Fruit fly (Drosophila melanogaster): ENCODE data around the gene CG11668.

Gene CG11668

DNA sequence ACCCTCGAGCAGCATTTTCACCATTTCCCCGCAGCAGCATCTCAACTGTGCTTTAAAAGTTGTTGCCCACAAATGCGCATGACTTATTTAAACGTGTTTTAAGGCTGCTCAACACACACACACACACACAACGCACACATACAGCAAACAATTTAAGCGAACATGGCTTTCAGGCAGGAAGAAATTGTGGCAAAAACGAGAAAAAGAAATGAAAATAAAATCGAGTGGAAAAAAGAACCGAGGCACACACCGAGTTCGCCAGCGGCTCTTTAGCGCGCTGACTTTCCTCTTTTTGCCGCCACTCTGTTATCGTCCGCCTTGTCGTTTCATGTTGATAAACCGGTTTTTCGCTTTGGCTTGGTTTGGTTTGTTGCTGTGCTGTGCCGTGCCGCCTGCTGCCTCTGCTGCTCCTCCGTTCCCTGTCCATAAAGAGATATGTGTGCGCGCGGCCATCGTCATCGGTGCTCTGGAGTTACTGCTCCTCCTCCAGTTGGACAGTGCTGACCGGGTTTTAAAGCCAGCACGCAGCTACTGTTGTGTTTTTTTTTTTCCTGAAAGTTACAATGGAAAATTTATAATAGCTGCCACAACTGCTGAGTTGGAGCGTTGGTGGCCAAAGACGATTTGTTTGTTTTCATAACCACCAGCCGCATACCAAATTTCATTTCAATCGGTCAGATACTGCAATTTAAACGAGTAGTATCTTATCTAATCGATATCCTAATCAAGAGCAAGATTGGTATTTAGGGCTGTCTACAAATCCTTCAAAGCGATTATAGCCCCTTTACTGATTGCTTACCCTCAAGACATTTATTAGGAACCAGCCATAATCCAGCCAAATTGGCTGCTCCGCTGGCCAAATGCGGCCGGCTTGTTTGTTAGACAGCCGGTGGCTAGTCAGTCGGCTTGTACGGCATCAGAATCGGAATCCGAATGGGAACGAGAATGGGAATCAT, 22.1 kb upstream of the CG11668 start:
- TF ChIP-seq CG8478 (optimal IDR thresholded peaks at IDR 0.05), result no peak
- no peak for TF ChIP-seq CTCF (optimal IDR thresholded peaks at IDR 0.05)

DNA sequence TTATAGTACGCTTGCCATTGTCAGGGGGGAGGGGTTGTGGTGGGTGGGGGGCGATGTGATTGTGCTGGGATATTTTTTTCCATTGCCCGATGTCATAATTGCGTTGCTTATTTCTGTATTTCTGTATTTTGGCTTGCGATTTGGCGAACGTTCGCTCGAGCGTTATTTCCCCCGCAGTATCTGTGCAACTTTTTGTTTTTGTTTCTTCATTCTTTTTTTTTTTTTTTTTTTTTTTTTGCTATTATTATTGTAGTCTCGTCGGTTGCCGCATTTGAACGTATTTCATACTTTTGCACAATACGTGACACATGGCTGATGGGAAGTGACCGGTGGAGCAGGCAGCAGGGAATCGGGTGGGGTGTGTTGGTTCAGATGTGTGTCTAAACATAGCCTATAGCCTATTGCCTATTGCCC, 20.5 kb upstream of the CG11668 start:
- no peak for TF ChIP-seq CTCF (optimal IDR thresholded peaks at IDR 0.05)
- TF ChIP-seq CG8478 (optimal IDR thresholded peaks at IDR 0.05), result no peak

DNA sequence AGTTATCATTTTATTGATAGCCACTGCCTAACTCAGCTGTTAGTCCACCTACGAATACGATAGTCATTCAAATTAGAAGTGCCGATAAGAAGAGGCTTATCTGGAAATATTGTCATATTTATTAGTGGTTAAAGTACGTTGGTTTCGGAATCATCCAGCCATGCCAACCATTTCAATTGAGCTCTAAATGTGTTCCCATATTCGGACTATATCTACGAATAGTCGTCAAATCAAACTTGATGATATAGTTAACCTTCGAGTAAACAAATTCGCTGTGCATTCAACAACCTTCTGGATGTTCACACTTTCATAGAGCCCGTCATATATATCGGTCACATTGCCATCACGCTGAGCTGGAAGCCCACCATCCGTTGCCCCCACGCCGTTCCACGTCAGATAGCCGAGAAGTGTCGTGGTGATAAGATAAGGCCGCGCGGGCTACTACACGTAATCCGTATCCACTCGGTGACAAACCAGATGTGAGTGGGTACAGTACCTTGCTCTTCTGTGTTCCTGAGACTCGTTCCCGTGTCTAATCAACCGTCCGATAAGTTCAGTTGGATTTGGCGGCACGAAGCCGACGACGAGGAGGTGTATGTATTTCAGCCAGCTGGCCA, 19.8 kb upstream of the CG11668 start:
- TF ChIP-seq CG8478 (optimal IDR thresholded peaks at IDR 0.05), result no peak
- no peak for TF ChIP-seq CTCF (optimal IDR thresholded peaks at IDR 0.05)

DNA sequence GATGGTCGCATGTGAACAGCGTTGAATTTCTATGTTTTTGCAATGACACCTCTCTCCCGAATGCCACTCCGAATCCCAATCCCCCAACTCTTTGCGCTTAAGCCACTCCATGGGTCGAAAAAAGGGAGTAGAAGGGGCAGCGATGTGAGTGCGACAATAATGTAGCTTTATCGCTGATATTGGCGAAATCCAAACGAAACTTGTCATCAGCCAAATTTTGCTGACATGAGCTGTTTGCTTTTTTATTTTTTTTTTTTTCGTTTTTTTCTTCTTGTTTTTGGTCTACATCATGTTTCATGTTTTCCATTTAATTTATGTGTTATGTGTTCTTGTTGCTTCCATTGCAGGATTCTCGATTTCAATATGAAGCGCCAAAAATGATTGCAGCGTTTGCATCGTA, 19.2 kb upstream of the CG11668 start:
- TF ChIP-seq CG8478 (optimal IDR thresholded peaks at IDR 0.05), result no peak
- TF ChIP-seq CTCF (optimal IDR thresholded peaks at IDR 0.05), result no peak

DNA sequence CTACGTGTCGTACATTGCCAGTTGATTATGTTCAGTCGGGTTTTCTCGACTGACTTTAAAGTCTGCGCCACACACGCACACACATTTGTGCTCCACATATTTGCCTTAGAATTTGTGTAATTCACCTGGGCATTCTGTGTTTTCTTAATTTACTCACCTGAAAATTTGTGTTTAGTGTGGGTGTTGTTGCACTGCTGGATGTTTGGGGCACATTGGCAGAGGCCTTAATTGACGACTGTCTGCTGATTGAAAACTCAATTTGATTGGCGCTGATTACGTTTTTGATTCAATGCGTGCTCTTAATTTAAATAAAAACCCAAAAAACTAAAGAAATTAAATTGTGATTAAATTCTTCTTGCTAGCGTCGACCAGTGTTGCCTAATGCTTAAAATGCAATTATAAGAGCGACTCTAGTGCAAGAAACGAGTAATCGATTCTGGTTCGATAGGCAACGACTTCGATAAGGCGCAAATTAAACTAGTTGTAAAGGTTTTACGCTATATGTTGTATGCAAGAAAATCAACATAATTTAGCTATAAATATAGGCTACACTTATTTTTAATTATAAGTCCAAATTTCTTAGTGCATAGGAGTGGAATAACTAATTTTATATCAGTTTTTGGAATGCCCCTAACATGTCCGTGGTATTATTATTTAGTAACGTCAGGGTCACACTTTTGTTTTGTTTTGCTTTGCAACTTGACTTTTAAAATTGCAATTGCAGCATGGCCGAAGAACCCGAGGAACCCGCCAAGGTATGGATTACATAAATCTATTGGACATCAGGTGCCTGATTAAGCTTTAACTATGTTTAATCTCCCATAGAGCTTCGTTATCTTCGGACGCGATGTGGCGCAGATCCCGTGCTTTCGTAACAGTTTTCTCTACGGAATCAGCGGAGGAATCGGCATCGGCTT, 7.7 kb upstream of the CG11668 start, which contains the start of the genes CG46281 and CG46280:
CG46281 (minus strand) TSS at position 51 of the 917 bp plus-strand sequence.
CG46280 (minus strand) TSS at position 403 of the 917 bp plus-strand sequence.
- TF ChIP-seq CTCF (optimal IDR thresholded peaks at IDR 0.05) (no peak), CG8478 (optimal IDR thresholded peaks at IDR 0.05) (no peak)

DNA sequence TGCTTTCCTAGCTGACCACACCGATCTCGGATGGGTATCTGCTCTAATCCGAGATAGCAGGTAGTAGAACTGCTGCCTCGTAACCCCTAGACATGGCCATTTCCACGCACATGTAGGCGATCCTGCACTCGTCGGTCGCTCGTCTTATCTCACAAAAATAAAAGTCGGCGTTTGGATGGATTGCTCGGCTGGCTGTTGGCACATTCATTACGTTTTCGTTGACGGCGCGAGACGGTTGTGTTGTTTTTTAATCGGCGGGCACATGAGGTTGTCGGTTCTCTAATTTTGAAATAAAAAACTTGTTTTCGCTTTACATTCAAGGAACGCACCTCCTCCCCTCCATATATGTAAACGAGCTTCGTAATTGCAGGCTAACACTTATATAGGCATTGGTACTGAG, 5.9 kb upstream of the CG11668 start, which contains the start of gene ry:
ry (plus strand) TSS at position 206 of the 400 bp plus-strand sequence.
- TF ChIP-seq CG8478 (optimal IDR thresholded peaks at IDR 0.05), result no peak
- TF ChIP-seq CTCF (optimal IDR thresholded peaks at IDR 0.05), result no peak

DNA sequence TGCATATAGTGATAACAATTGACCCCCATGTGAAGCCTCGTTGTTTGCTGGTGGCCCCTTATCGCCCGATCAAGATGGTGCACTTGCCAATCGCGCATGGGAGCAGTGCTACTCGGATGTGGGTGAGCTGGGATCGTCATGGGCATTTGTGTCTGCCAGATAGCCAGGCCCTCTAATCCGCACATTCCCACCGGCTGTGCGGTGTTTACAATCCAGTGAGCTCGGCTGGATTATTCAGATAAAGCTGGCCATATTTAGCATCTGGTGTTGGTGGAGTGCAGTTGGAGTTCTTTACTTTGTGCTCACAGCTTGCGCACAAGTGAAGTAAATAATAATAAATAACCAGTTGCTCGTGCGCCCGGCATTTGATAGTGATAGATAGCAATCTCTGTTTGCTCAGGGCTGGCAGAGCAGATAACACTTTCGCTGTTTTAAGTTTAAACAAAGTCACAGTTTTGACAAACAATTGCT, 5.2 kb upstream of the CG11668 start:
- TF ChIP-seq CG8478 (optimal IDR thresholded peaks at IDR 0.05) (no peak), CTCF (optimal IDR thresholded peaks at IDR 0.05) (no peak)

DNA sequence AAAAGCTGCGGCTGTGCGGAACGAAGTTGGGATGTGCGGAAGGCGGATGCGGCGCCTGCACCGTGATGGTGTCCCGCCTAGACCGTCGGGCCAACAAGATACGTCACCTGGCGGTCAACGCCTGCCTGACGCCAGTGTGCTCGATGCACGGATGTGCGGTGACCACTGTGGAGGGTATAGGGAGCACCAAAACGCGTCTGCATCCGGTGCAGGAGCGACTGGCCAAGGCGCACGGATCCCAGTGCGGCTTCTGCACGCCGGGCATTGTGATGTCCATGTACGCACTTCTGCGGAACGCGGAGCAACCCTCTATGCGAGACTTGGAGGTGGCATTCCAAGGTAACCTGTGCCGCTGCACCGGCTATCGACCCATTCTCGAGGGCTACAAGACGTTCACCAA, 4.5 kb upstream of the CG11668 start:
- no peak for TF ChIP-seq CTCF (optimal IDR thresholded peaks at IDR 0.05)
- TF ChIP-seq CG8478 (optimal IDR thresholded peaks at IDR 0.05), result no peak

DNA sequence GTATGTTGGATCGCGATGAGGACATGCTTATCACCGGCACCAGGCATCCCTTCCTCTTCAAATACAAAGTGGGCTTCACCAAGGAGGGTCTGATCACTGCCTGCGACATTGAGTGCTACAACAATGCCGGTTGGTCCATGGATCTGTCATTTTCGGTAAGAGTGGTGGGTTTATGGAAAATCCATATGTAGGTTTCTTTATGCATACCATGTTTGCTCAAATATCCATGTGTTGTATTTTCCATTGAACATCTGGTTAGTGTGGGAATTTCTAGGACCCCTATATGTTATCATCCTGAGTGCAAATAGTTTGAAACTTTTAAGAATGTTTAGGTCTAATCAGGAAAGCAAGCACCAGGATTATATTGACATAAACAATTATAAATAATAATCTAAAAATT, 2.1 kb upstream of the CG11668 start:
- TF ChIP-seq CG8478 (optimal IDR thresholded peaks at IDR 0.05), result no peak
- no peak for TF ChIP-seq CTCF (optimal IDR thresholded peaks at IDR 0.05)

DNA sequence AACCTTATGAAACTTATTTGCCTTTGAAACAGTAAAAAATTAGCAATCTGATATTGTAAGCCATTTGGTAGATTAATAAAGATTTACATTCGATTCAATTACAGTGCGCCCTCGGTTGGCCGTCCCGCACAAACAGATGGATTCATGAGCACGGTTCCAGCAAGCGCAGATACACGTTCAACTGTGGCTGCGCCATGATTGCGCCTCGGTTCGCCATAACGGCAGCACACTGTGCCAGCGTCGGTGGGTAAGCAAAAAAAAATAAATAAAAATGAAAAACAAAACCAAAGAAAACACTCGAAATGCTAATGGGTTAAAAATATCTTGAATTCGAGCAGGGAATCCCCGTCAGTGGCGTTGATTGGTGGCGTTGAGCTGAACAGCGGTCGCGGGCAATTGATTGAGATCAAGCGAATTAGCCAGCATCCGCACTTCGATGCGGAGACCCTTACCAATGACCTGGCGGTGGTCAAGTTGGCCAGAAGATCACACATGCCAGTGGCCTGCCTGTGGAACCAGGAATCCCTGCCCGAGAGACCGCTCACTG, 935 bp downstream of the CG11668 start:
- TF ChIP-seq CTCF (optimal IDR thresholded peaks at IDR 0.05), result no peak
- TF ChIP-seq CG8478 (optimal IDR thresholded peaks at IDR 0.05), result no peak

DNA sequence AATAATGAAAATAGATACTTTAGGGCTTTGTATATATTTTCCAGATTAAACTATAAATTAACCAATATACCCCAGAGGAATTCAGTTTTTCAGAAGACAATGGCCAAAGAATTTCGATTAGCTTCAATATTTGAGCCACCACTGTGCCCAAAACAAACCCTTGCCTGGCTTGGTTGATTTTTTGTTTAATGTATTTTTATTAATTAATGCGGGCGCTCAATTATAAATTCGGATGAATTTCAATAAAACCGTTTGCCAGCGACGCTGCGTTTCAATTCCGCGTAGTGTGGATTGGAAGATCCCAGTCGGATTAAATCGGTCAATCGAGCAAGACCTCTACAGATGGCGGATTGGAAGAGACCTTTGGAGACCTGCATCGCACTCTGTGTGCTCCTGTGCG, 3.6 kb downstream of the CG11668 start, which contains the start of gene CG11670:
CG11670 (plus strand) TSS at position 301 of the 400 bp plus-strand sequence.
- no peak for TF ChIP-seq CG8478 (optimal IDR thresholded peaks at IDR 0.05)
- TF ChIP-seq CTCF (optimal IDR thresholded peaks at IDR 0.05), result no peak

DNA sequence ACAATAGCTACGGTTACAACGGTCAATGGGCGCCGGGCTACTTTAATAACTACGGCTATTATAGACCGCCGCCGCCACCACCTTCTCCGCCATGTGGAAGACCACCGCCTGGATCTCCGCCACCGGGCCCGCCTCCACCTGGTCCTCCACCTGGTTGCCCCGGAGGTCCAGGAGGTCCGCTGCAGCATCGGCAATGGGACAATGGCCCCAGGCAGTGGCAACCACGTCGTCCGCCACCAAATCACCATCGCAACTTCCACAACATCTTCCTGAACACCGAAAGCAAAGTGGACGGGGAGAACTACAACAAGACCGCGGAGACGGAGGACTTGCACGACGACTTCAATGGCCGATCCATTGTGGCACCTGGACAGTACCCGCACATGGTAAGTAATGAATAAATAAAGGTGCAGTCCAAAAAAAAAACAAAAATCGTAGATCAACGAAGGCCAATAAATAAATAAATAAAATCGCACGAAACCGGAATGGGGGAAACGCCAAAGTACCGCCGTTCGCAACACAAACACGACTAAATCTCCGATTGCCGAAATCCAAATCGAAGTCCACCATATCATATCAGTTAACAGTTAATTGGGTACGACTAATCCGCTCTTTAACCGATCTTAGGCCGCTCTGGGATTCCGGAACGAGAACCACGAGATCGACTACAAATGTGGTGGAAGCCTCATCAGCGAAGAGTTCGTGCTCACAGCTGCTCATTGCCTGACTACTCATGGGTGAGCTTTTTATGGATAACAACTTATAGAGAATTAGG, 4.3 kb downstream of the CG11668 start, which contains the start of gene snk:
snk (minus strand) TSS at position 513 of the 775 bp plus-strand sequence.
- no peak for TF ChIP-seq CG8478 (optimal IDR thresholded peaks at IDR 0.05)
- TF ChIP-seq CTCF (optimal IDR thresholded peaks at IDR 0.05), result no peak

DNA sequence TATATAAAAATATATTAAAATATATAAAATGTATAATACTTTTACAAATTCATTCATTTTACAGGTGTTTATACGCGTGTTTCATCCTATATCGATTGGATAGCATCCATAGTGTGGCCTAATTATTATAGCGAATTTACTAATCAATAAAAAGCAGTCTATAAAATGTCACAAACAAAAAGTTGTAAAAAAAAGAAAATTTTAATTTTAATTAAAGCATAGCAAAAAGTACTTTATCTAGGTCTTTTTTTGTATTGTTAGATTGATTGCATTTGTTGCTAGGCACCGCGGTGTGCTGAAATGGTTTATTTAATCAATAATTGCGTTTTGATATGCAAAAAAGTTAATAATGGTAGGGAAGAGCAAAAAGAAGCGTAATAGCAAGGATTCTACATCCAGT, 5.7 kb downstream of the CG11668 start, which contains the start of gene CG45122:
CG45122 (plus strand) TSS at position 301 of the 400 bp plus-strand sequence.
- TF ChIP-seq CG8478 (optimal IDR thresholded peaks at IDR 0.05) (no peak), CTCF (optimal IDR thresholded peaks at IDR 0.05) (no peak)

Data from S2 (cell line).